Worm (Caenorhabditis elegans): ENCODE results near the gene srv-34.
A peak's percentile ranks its signal among the peaks of the same experiment; 100 is the strongest.
"Not testable (repeated sequence)": the region's sequence is repeated elsewhere in the genome, so short reads cannot be mapped to it uniquely, and the experiment has no call there.

The srv-34 gene

ce11 chrV:16390655-16391054 is 16.1 kb upstream of the srv-34 start, which contains the start of gene gst-44:
Gene gst-44, plus strand, starts transcription at chrV:16390891.
- TF ChIP-seq nhr-28 (tag; optimal IDR thresholded peaks at IDR 0.05) (peak; percentile 88), F10B5.3 (tag; optimal IDR thresholded peaks at IDR 0.05) (no peak), tag-97 (GFP tag; IDR thresholded peaks at IDR 0.05) (no peak), mxl-3 (GFP tag; optimal IDR thresholded peaks at IDR 0.05) (peak; percentile 67), spr-3 (GFP tag; optimal IDR thresholded peaks at IDR 0.05) (no peak), dmd-6 (GFP tag; IDR thresholded peaks at IDR 0.05) (peak; percentile 86), pqm-1 (tag; optimal IDR thresholded peaks at IDR 0.05) (peak; percentile 31), hlh-11 (tag; optimal IDR thresholded peaks at IDR 0.05) (peak; percentile 45), ctbp-1 (GFP tag; IDR thresholded peaks at IDR 0.05) (no peak), nhr-102 (tag; optimal IDR thresholded peaks at IDR 0.05) (peak; percentile 95), nhr-77 (tag; optimal IDR thresholded peaks at IDR 0.05) (peak; percentile 11), php-3 (GFP tag; IDR thresholded peaks at IDR 0.05) (no peak)

DNA sequence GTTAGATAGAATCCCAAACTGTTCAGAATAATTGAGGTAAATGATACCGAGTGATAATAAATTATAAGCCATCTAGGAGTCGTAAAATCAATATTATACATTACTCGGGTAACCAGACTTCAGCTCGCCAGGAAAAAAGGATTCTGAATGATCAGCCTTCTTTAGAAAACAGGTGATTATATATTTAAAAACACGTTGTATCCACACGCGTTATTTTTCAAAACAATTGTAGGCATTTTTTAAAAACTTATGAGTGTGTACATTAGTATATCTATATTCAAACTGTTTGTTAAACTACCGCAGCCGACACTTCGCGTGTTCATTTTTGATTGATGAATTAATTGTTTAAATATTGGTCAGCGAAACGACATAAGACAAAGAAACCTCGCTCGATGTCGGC is 13.7 kb upstream of the srv-34 start, which contains the start of gene sri-65:
Gene sri-65, minus strand, starts transcription at position 101 of the 400 bp plus-strand sequence.
- peak in 1 of 2 experiments; percentile 62 for TF ChIP-seq unc-62 (GFP tag; optimal IDR thresholded peaks at IDR 0.05 in 1 of 2)
- no peak for TF ChIP-seq unc-62 (tag; optimal IDR thresholded peaks at IDR 0.05)
- no peak for TF ChIP-seq tra-1 (GFP tag; IDR thresholded peaks at IDR 0.05)

- TF ChIP-seq unc-130 (GFP tag; optimal IDR thresholded peaks at IDR 0.05); lin-1 (GFP tag; IDR thresholded peaks at IDR 0.05); php-3 (GFP tag; IDR thresholded peaks at IDR 0.05): not testable (repeated sequence)
Measured at ce11 chrV:16383729-16384128, 9.2 kb upstream of the srv-34 start, which contains the start of gene F13A7.7. Gene F13A7.7, minus strand, starts transcription at chrV:16383829.

ce11 chrV:16382949-16383348 is 8.4 kb upstream of the srv-34 start:
- no peak for TF ChIP-seq aly-2 (tag; optimal IDR thresholded peaks at IDR 0.05)
- TF ChIP-seq aha-1 (tag), result peak; percentile 94
- no peak for TF ChIP-seq lir-3 (tag; optimal IDR thresholded peaks at IDR 0.05)
- no peak for TF ChIP-seq php-3 (GFP tag; IDR thresholded peaks at IDR 0.05)

ce11 chrV:16377849-16378248 is 3.3 kb upstream of the srv-34 start, which contains the start of gene F13A7.1:
Gene F13A7.1, minus strand, starts transcription at chrV:16377949.
- TF ChIP-seq dmd-9 (GFP tag; IDR thresholded peaks at IDR 0.05), result no peak
- TF ChIP-seq php-3 (GFP tag; IDR thresholded peaks at IDR 0.05), result no peak
- no peak for TF ChIP-seq nhr-237 (tag; optimal IDR thresholded peaks at IDR 0.05)
- no peak for TF ChIP-seq Y5F2A.4 (GFP tag; optimal IDR thresholded peaks at IDR 0.05)
- TF ChIP-seq nhr-111 (GFP tag; optimal IDR thresholded peaks at IDR 0.05), result no peak
- no peak for TF ChIP-seq ceh-82 (tag; optimal IDR thresholded peaks at IDR 0.05)

ce11 chrV:16377188-16377587 is 2.6 kb upstream of the srv-34 start:
- no peak for TF ChIP-seq ZK337.2 (GFP tag; IDR thresholded peaks at IDR 0.05)
- TF ChIP-seq set-16 (GFP tag; IDR thresholded peaks at IDR 0.05), result peak; percentile 91
- peak; percentile 60; the same call in 1 of the 2 replicates for TF ChIP-seq egl-43 (GFP tag; IDR thresholded peaks at IDR 0.05)
- no peak for TF ChIP-seq spr-3 (GFP tag; optimal IDR thresholded peaks at IDR 0.05)
- TF ChIP-seq ZK546.5 (tag; optimal IDR thresholded peaks at IDR 0.05), result no peak
- no peak for TF ChIP-seq T20F7.1 (GFP tag; optimal IDR thresholded peaks at IDR 0.05)
- no peak for TF ChIP-seq Y105C5A.15 (GFP tag; IDR thresholded peaks at IDR 0.05)
- TF ChIP-seq hlh-30 (tag; optimal IDR thresholded peaks at IDR 0.05; ENCODE audit: insufficient read depth), result no peak
- no peak for TF ChIP-seq lin-1 (GFP tag; IDR thresholded peaks at IDR 0.05)
- no peak for TF ChIP-seq zip-2 (tag; optimal IDR thresholded peaks at IDR 0.05)
- peak; percentile 25; the same call in 1 of the 2 replicates for TF ChIP-seq nhr-42 (GFP tag; IDR thresholded peaks at IDR 0.05)
- no peak for TF ChIP-seq mxl-3 (GFP tag; optimal IDR thresholded peaks at IDR 0.05)
- peak; percentile 72; the same call in 1 of the 2 replicates for TF ChIP-seq D1046.2 (GFP tag; IDR thresholded peaks at IDR 0.05)
- TF ChIP-seq dmd-9 (GFP tag; IDR thresholded peaks at IDR 0.05), result 0 out of 2 replicates have a peak, but pooled peaks have one; percentile 21
- TF ChIP-seq unc-62 (GFP tag; optimal IDR thresholded peaks at IDR 0.05 in 1 of 2), result no peak
- TF ChIP-seq unc-62 (tag; optimal IDR thresholded peaks at IDR 0.05), result no peak
- no peak for TF ChIP-seq nhr-6 (tag; optimal IDR thresholded peaks at IDR 0.05)
- no peak for TF ChIP-seq snpc-1.2 (GFP tag; IDR thresholded peaks at IDR 0.05)
